In the genomic region with DNA sequence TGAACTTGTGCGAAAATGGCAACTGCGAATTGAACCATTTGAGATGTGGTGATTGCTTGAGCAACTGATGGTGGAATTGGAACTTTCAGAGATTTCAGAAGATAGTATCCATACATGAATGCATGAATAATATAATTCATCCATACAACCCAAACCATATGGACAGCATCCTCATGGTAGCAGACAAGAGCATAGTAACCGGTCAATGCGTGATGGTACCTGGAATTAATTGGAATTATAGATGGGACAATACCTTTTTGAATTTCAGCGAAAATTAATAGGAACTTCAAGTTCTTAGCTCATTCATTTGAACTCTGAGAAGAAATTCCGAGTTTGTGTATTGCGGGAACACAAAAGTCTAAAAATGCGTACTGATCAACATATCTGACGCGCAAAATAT, we compare ENCODE assay signal across 2 worm cellular contexts.
TF ChIP-seq lines count a peak whose summit lies in the region.

No protein-coding gene starts in this region.

TF ChIP-seq in whole organism, L4 larva, 104 proteins besides CTCF, POLR2A, EP300 and RAD21:
- TF ChIP-seq tra-1 (GFP tag; IDR thresholded peaks at IDR 0.05; lab: Robert Waterston, UW) (peak; percentile 18; the same call in 1 of the 2 replicates), daf-16 (GFP tag; optimal IDR thresholded peaks at IDR 0.05; lab: Kevin White, UChicago) (no peak), daf-16 (tag; optimal IDR thresholded peaks at IDR 0.05; lab: Kevin White, UChicago) (peak; percentile 4), R02D3.7 (tag; optimal IDR thresholded peaks at IDR 0.05; lab: Kevin White, UChicago) (no peak), nhr-237 (tag; optimal IDR thresholded peaks at IDR 0.05; lab: Kevin White, UChicago) (no peak), D1046.2 (GFP tag; IDR thresholded peaks at IDR 0.05; lab: Robert Waterston, UW) (peak; percentile 25; the same call in 1 of the 2 replicates), lim-7 (GFP tag; IDR thresholded peaks at IDR 0.05; lab: Robert Waterston, UW) (peak; percentile 14; the same call in 1 of the 2 replicates), aha-1 (tag; lab: Kevin White, UChicago) (peak; percentile 53), Y105C5A.15 (GFP tag; IDR thresholded peaks at IDR 0.05; lab: Robert Waterston, UW) (peak; percentile 60; the same call in 1 of the 2 replicates), gei-8 (GFP tag; optimal IDR thresholded peaks at IDR 0.05; lab: Kevin White, UChicago) (peak; percentile 57), duxl-1 (tag; optimal IDR thresholded peaks at IDR 0.05; lab: Kevin White, UChicago; ENCODE audit: poor library complexity) (peak; percentile 31)
TF ChIP-seq in whole organism, L4 larva: peak in this region for 8.

TF ChIP-seq in whole organism, young adult, 124 proteins besides CTCF, POLR2A, EP300 and RAD21:
- no peak for TF ChIP-seq ama-1 (optimal IDR thresholded peaks at IDR 0.05; lab: Kevin White, UChicago)
- TF ChIP-seq ama-1 (GFP tag; optimal IDR thresholded peaks at IDR 0.05; lab: Kevin White, UChicago): no peak
- TF ChIP-seq pha-4 (tag; optimal IDR thresholded peaks at IDR 0.05; lab: Kevin White, UChicago): no peak
- TF ChIP-seq unc-62 (GFP tag; optimal IDR thresholded peaks at IDR 0.05; lab: Kevin White, UChicago): no peak
- no peak for TF ChIP-seq lsl-1 (GFP tag; optimal IDR thresholded peaks at IDR 0.05; lab: Kevin White, UChicago)
- TF ChIP-seq T26A5.8 (tag; optimal IDR thresholded peaks at IDR 0.05; lab: Kevin White, UChicago): no peak
- TF ChIP-seq Y53F4B.3 (GFP tag; IDR thresholded peaks at IDR 0.05; lab: Robert Waterston, UW): no peak
- no peak for TF ChIP-seq hrde-1 (tag; optimal IDR thresholded peaks at IDR 0.05; lab: Kevin White, UChicago; ENCODE audit: borderline replicate concordance)
- no peak for TF ChIP-seq fkh-3 (tag; optimal IDR thresholded peaks at IDR 0.05; lab: Kevin White, UChicago)
- TF ChIP-seq bed-1 (GFP tag; IDR thresholded peaks at IDR 0.05; lab: Robert Waterston, UW): no peak
- 0 out of 2 replicates have a peak, but pooled peaks have one; percentile 9 for TF ChIP-seq Y53G8AR.9 (GFP tag; conservative IDR thresholded peaks at IDR 0.05; lab: Robert Waterston, UW)
- no peak for TF ChIP-seq dox-1 (GFP tag; IDR thresholded peaks at IDR 0.05; lab: Robert Waterston, UW)
- no peak for TF ChIP-seq F39B2.1 (GFP tag; IDR thresholded peaks at IDR 0.05; lab: Robert Waterston, UW)
- TF ChIP-seq zim-3 (tag; optimal IDR thresholded peaks at IDR 0.05; lab: Kevin White, UChicago): peak; percentile 35
- TF ChIP-seq egl-18 (GFP tag; IDR thresholded peaks at IDR 0.05; lab: Robert Waterston, UW): no peak
- TF ChIP-seq snpc-1.3 (tag; optimal IDR thresholded peaks at IDR 0.05; lab: Kevin White, UChicago; ENCODE audit: insufficient read depth): no peak
- TF ChIP-seq Y56A3A.18 (GFP tag; IDR thresholded peaks at IDR 0.05; lab: Robert Waterston, UW): 0 out of 2 replicates have a peak, but pooled peaks have one; percentile 7
- no peak for TF ChIP-seq lin-40 (tag; optimal IDR thresholded peaks at IDR 0.05; lab: Kevin White, UChicago)
- TF ChIP-seq ztf-3 (GFP tag; optimal IDR thresholded peaks at IDR 0.05; lab: Kevin White, UChicago): no peak
- no peak for TF ChIP-seq Y95B8A.8 (GFP tag; IDR thresholded peaks at IDR 0.05; lab: Robert Waterston, UW)
- TF ChIP-seq cebp-2 (GFP tag; IDR thresholded peaks at IDR 0.05; lab: Robert Waterston, UW): 0 out of 2 replicates have a peak, but pooled peaks have one; percentile 4
- TF ChIP-seq ZK185.1 (tag; optimal IDR thresholded peaks at IDR 0.05; lab: Kevin White, UChicago; ENCODE audit: poor library complexity, severe bottlenecking): no peak
- TF ChIP-seq F57A8.1 (GFP tag; optimal IDR thresholded peaks at IDR 0.05; lab: Kevin White, UChicago): no peak
- no peak for TF ChIP-seq C17E4.6 (GFP tag; IDR thresholded peaks at IDR 0.05; lab: Robert Waterston, UW)
- no peak for TF ChIP-seq ceh-79 (tag; optimal IDR thresholded peaks at IDR 0.05; lab: Kevin White, UChicago)
- TF ChIP-seq hlh-26 (GFP tag; conservative IDR thresholded peaks at IDR 0.05; lab: Robert Waterston, UW): no peak
- TF ChIP-seq nhr-179 (tag; optimal IDR thresholded peaks at IDR 0.05; lab: Kevin White, UChicago): no peak
- TF ChIP-seq B0019.2 (GFP tag; conservative IDR thresholded peaks at IDR 0.05; lab: Robert Waterston, UW): no peak
- no peak for TF ChIP-seq lir-1 (GFP tag; conservative IDR thresholded peaks at IDR 0.05; lab: Robert Waterston, UW)
- TF ChIP-seq F52B5.7 (tag; optimal IDR thresholded peaks at IDR 0.05; lab: Kevin White, UChicago): peak; percentile 51
- TF ChIP-seq nhr-120 (GFP tag; IDR thresholded peaks at IDR 0.05; lab: Robert Waterston, UW): no peak
- no peak for TF ChIP-seq ceh-100 (GFP tag; IDR thresholded peaks at IDR 0.05; lab: Robert Waterston, UW)
- TF ChIP-seq hmg-1.2 (GFP tag; IDR thresholded peaks at IDR 0.05; lab: Robert Waterston, UW): no peak
- no peak for TF ChIP-seq dpff-1 (tag; optimal IDR thresholded peaks at IDR 0.05; lab: Kevin White, UChicago)
TF ChIP-seq in whole organism, young adult: peak in this region for 5.
